Fruit fly (Drosophila melanogaster) whole organism, embryonic: ENCODE results near the gene RanGAP.

Experiments
- Ada2b ChIP-seq: fragments of 200-800 bp; sonication (Bioruptor generic); IDR thresholded peaks from 2 replicates; pipeline ENCODE4 v1.3.6; 2022; ENCODE audit warnings: missing biosample characterization, missing genetic modification characterization
- CG10209 ChIP-seq: fragments of 200-800 bp; sonication (Bioruptor generic); optimal IDR thresholded peaks from 3 replicates; lab custom pipeline; 2017; ENCODE audit warnings: missing biosample characterization, mild to moderate bottlenecking, missing genetic modification characterization, missing genetic modification reagents
- CG1233 ChIP-seq: fragments of 200-800 bp; sonication (Bioruptor generic); optimal IDR thresholded peaks from 4 replicates; lab custom pipeline; 2018; ENCODE audit warnings: missing biosample characterization, mild to moderate bottlenecking, missing genetic modification characterization
- CG13624 ChIP-seq: fragments of 200-800 bp; sonication (Bioruptor generic); optimal IDR thresholded peaks from 2 replicates; lab custom pipeline; 2016; ENCODE audit warnings: missing biosample characterization, missing genetic modification characterization
- CG14050 ChIP-seq: fragments of 200-800 bp; sonication (Bioruptor generic); IDR thresholded peaks from 3 replicates; pipeline ENCODE4 v1.3.6; 2022; ENCODE audit warnings: missing biosample characterization, missing genetic modification characterization
- CG15011 ChIP-seq: fragments of 200-800 bp; sonication (Bioruptor generic); optimal IDR thresholded peaks from 3 replicates; lab custom pipeline; 2018; ENCODE audit warnings: missing biosample characterization, mild to moderate bottlenecking, missing genetic modification characterization
- CG16863 ChIP-seq: fragments of 200-800 bp; sonication (Bioruptor generic); optimal IDR thresholded peaks from 3 replicates; lab custom pipeline; 2016; ENCODE audit warnings: missing biosample characterization, missing genetic modification characterization
- CG2120 ChIP-seq: fragments of 200-800 bp; sonication (Bioruptor generic); optimal IDR thresholded peaks from 3 replicates; lab custom pipeline; 2016; ENCODE audit warnings: missing biosample characterization, missing genetic modification characterization
- CG2712 ChIP-seq: fragments of 200-800 bp; optimal IDR thresholded peaks from 3 replicates; lab custom pipeline; 2019; ENCODE audit warnings: missing biosample characterization, mild to moderate bottlenecking, missing genetic modification characterization, moderate library complexity
- CG31365 ChIP-seq: fragments of 200-800 bp; sonication (Bioruptor generic); optimal IDR thresholded peaks from 2 replicates; lab custom pipeline; 2018; ENCODE audit warnings: missing biosample characterization, mild to moderate bottlenecking, missing genetic modification characterization
- CG5245 ChIP-seq: fragments of 200-800 bp; sonication (Bioruptor generic); optimal IDR thresholded peaks from 3 replicates; lab custom pipeline; 2016; ENCODE audit warnings: missing biosample characterization, missing genetic modification characterization
- CG5953 ChIP-seq: fragments of 200-800 bp; sonication (Bioruptor generic); IDR thresholded peaks from 2 replicates; pipeline ENCODE4 v1.3.6; 2022; ENCODE audit warnings: missing biosample characterization, missing genetic modification characterization
- CG7786 ChIP-seq: fragments of 200-800 bp; sonication (Bioruptor generic); optimal IDR thresholded peaks from 2 replicates; lab custom pipeline; 2016; ENCODE audit warnings: missing biosample characterization, missing genetic modification characterization
- CG8388 ChIP-seq: fragments of 200-800 bp; sonication (Bioruptor generic); optimal IDR thresholded peaks from 2 replicates; lab custom pipeline; 2019; ENCODE audit warnings: missing biosample characterization, mild to moderate bottlenecking, missing genetic modification characterization, moderate library complexity
- CG8924 ChIP-seq: fragments of 200-800 bp; optimal IDR thresholded peaks from 3 replicates; lab custom pipeline; 2019; ENCODE audit warnings: missing biosample characterization, mild to moderate bottlenecking, missing genetic modification characterization, moderate library complexity
- CG8944 ChIP-seq: fragments of 200-800 bp; sonication (Bioruptor generic); optimal IDR thresholded peaks from 3 replicates; lab custom pipeline; 2016; ENCODE audit warnings: missing biosample characterization, missing genetic modification characterization
- CG9215 ChIP-seq: fragments of 200-800 bp; sonication (Bioruptor generic); IDR thresholded peaks from 2 replicates; pipeline ENCODE4 v1.3.6; 2022; ENCODE audit warnings: missing biosample characterization, missing genetic modification characterization
- CG9727 ChIP-seq: fragments of 200-800 bp; sonication (Bioruptor generic); optimal IDR thresholded peaks from 3 replicates; lab custom pipeline; 2017; ENCODE audit warnings: missing biosample characterization, mild to moderate bottlenecking, missing genetic modification characterization
- Dad ChIP-seq: fragments of 200-800 bp; sonication (Bioruptor generic); optimal IDR thresholded peaks from 3 replicates; lab custom pipeline; 2016; ENCODE audit warnings: missing biosample characterization, missing genetic modification characterization
- Drgx ChIP-seq: fragments of 200-800 bp; sonication (Bioruptor generic); IDR thresholded peaks from 2 replicates; pipeline ENCODE4 v1.3.6; 2022; ENCODE audit warnings: missing biosample characterization, missing genetic modification characterization
- E2f1 ChIP-seq: fragments of 200-800 bp; sonication (Bioruptor generic); IDR thresholded peaks from 2 replicates; pipeline ENCODE4 v1.3.6; 2022; ENCODE audit warnings: missing biosample characterization, missing genetic modification characterization
- Ets97D ChIP-seq: fragments of 200-800 bp; sonication (Bioruptor generic); optimal IDR thresholded peaks from 3 replicates; lab custom pipeline; 2016; ENCODE audit warnings: missing biosample characterization, missing genetic modification characterization
- Hr3 ChIP-seq: fragments of 200-800 bp; sonication (Bioruptor generic); optimal IDR thresholded peaks from 3 replicates; lab custom pipeline; 2016; ENCODE audit warnings: missing biosample characterization, missing genetic modification characterization
- Nf-YC ChIP-seq: fragments of 200-800 bp; optimal IDR thresholded peaks from 3 replicates; lab custom pipeline; 2019; ENCODE audit warnings: missing biosample characterization, mild to moderate bottlenecking, missing genetic modification characterization, moderate library complexity
- Oli ChIP-seq: fragments of 200-800 bp; sonication (Bioruptor generic); optimal IDR thresholded peaks from 2 replicates; lab custom pipeline; 2018; ENCODE audit warnings: missing biosample characterization, mild to moderate bottlenecking, missing genetic modification characterization, moderate library complexity
- PHDP ChIP-seq: fragments of 200-800 bp; sonication (Bioruptor generic); optimal IDR thresholded peaks from 3 replicates; lab custom pipeline; 2018; ENCODE audit warnings: missing biosample characterization, mild to moderate bottlenecking, missing genetic modification characterization, moderate library complexity
- Sry-β ChIP-seq: fragments of 200-800 bp; sonication (Bioruptor generic); optimal IDR thresholded peaks from 2 replicates; lab custom pipeline; 2018; ENCODE audit warnings: missing biosample characterization, mild to moderate bottlenecking, missing genetic modification characterization, moderate library complexity
- ara ChIP-seq: fragments of 200-800 bp; sonication (Bioruptor generic); IDR thresholded peaks from 2 replicates; pipeline ENCODE4 v1.3.6; 2022; ENCODE audit warnings: missing biosample characterization, missing genetic modification characterization
- ase ChIP-seq: fragments of 200-800 bp; sonication (Bioruptor generic); IDR thresholded peaks from 3 replicates; pipeline ENCODE4 v1.3.6; 2022; ENCODE audit warnings: missing biosample characterization, missing genetic modification characterization
- ato ChIP-seq: fragments of 200-800 bp; sonication (Bioruptor generic); IDR thresholded peaks from 2 replicates; pipeline ENCODE4 v1.3.6; 2022; ENCODE audit warnings: missing biosample characterization, missing genetic modification characterization; ENCODE audit not compliant: partially characterized antibody
- br ChIP-seq: fragments of >200 bp; optimal IDR thresholded peaks from 2 replicates; lab custom pipeline; 2017
- crc ChIP-seq: fragments of 200-800 bp; sonication (Bioruptor generic); optimal IDR thresholded peaks from 2 replicates; lab custom pipeline; 2016; ENCODE audit warnings: missing biosample characterization, missing genetic modification characterization
- en ChIP-seq: fragments of 200-800 bp; sonication (Bioruptor generic); optimal IDR thresholded peaks from 2 replicates; lab custom pipeline; 2016; ENCODE audit warnings: missing biosample characterization, missing genetic modification characterization
- esg ChIP-seq: fragments of 200-800 bp; sonication (Bioruptor generic); conservative IDR thresholded peaks from 2 replicates; pipeline ENCODE4 v1.3.6; 2022; ENCODE audit warnings: missing biosample characterization, missing genetic modification characterization
- gfzf ChIP-seq: fragments of 200-800 bp; sonication (Bioruptor generic); optimal IDR thresholded peaks from 2 replicates; lab custom pipeline; 2016; ENCODE audit warnings: missing biosample characterization, mild to moderate bottlenecking, missing genetic modification characterization, moderate library complexity
- grau ChIP-seq: fragments of 200-800 bp; optimal IDR thresholded peaks from 3 replicates; lab custom pipeline; 2019; ENCODE audit warnings: missing biosample characterization, mild to moderate bottlenecking, missing genetic modification characterization, moderate library complexity
- grn ChIP-seq: fragments of 200-800 bp; sonication (Bioruptor generic); optimal IDR thresholded peaks from 3 replicates; lab custom pipeline; 2017; ENCODE audit warnings: missing biosample characterization, missing genetic modification characterization
- nerfin-1 ChIP-seq: fragments of 200-800 bp; sonication (Bioruptor generic); optimal IDR thresholded peaks from 3 replicates; lab custom pipeline; 2019; ENCODE audit warnings: missing biosample characterization, mild to moderate bottlenecking, missing genetic modification characterization, moderate library complexity
- otp ChIP-seq: fragments of 200-800 bp; sonication (Bioruptor generic); IDR thresholded peaks from 3 replicates; pipeline ENCODE4, ENCODE4 v1.3.6; 2022; ENCODE audit warnings: missing biosample characterization, missing genetic modification characterization
- pho ChIP-seq: fragments of 200-800 bp; sonication (Bioruptor generic); optimal IDR thresholded peaks from 2 replicates; lab custom pipeline; 2016; ENCODE audit warnings: missing biosample characterization, missing genetic modification characterization
- rib ChIP-seq: fragments of 200-800 bp; sonication (Bioruptor generic); IDR thresholded peaks from 2 replicates; pipeline ENCODE4 v1.3.6; 2022; ENCODE audit warnings: missing biosample characterization, missing genetic modification characterization
- scrt ChIP-seq: fragments of 200-800 bp; sonication (Bioruptor generic); optimal IDR thresholded peaks from 2 replicates; lab custom pipeline; 2018; ENCODE audit warnings: missing biosample characterization, mild to moderate bottlenecking, missing genetic modification characterization, moderate library complexity
- sima ChIP-seq: fragments of 200-800 bp; sonication (Bioruptor generic); optimal IDR thresholded peaks from 2 replicates; lab custom pipeline; 2016; ENCODE audit warnings: missing biosample characterization, missing genetic modification characterization
- slbo ChIP-seq: fragments of 200-800 bp; sonication (Bioruptor generic); IDR thresholded peaks from 2 replicates; pipeline ENCODE4 v1.3.6; 2022; ENCODE audit warnings: missing biosample characterization, missing genetic modification characterization
- so ChIP-seq: fragments of 200-800 bp; sonication (Bioruptor generic); IDR thresholded peaks from 3 replicates; pipeline ENCODE4 v1.3.6; 2022; ENCODE audit warnings: missing biosample characterization, missing genetic modification characterization
- sr ChIP-seq: fragments of 200-800 bp; sonication (Bioruptor generic); IDR thresholded peaks from 3 replicates; pipeline ENCODE4 v1.3.6; 2022; ENCODE audit warnings: missing biosample characterization, missing genetic modification characterization
- wek ChIP-seq: fragments of 200-800 bp; sonication (Bioruptor generic); optimal IDR thresholded peaks from 3 replicates; lab custom pipeline; 2018; ENCODE audit warnings: missing biosample characterization, mild to moderate bottlenecking, missing genetic modification characterization, moderate library complexity
- zf30C ChIP-seq: fragments of 200-800 bp; sonication (Bioruptor generic); optimal IDR thresholded peaks from 3 replicates; lab custom pipeline; 2018; ENCODE audit warnings: missing biosample characterization, mild to moderate bottlenecking, missing genetic modification characterization
- zfh1 ChIP-seq: fragments of 200-800 bp; sonication (Bioruptor generic); IDR thresholded peaks from 3 replicates; pipeline ENCODE4 v1.3.6; 2022; ENCODE audit warnings: missing biosample characterization, missing genetic modification characterization

RanGAP gene

DNA sequence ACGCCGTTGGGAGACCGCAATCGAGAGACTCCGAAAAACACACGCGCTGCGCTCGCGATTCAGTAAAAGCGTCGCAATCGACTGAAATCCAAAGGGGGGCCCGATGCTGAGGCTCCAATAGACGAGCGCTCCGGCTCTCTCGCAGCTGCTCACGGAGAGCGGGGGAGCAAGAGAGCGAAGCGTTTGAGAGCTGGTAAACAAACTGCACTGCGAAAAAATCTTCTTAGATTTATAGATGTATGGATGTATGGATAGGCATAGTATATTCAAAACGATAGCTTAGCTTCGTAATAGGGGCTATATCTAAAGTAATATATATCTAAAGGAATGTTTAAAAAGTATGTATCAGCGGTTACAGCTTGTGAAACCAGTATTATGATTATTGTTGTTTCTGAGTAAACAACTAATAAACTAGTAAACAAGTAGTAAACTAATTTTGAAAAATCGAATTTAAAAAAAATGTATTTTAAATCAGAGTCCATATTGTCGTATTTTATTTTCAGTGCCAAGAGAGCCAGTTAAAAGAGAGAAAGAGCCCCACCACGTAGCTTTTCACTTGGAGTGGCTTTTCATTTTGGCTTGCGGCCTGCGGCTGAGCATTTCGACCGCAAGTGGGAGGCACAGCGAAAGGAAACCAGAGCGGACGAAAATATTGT is 18.2 kb upstream of the RanGAP start, which contains the start of the genes Alp12 and CG13085 (continued):
- TF ChIP-seq gfzf (GFP tag; lab: Kevin White, UChicago): peak; percentile 0
- TF ChIP-seq CG9215 (GFP tag; lab: Robert Waterston, UW): peak; percentile 95
- TF ChIP-seq CG16863 (GFP tag; lab: Kevin White, UChicago): peak; percentile 95
- peak; percentile 98 for TF ChIP-seq CG1233
- TF ChIP-seq rib: peak; percentile 94
- TF ChIP-seq br (lab: Kevin White, UChicago): no peak
- TF ChIP-seq zfh1 (GFP tag; lab: Robert Waterston, UW): peak; percentile 91
- TF ChIP-seq CG10209 (GFP tag; lab: Kevin White, UChicago): peak; percentile 99
- peak; percentile 98 for TF ChIP-seq Hr3
- peak; percentile 98 for TF ChIP-seq so (GFP tag; lab: Robert Waterston, UW)
- peak; percentile 99 for TF ChIP-seq CG15011

DNA sequence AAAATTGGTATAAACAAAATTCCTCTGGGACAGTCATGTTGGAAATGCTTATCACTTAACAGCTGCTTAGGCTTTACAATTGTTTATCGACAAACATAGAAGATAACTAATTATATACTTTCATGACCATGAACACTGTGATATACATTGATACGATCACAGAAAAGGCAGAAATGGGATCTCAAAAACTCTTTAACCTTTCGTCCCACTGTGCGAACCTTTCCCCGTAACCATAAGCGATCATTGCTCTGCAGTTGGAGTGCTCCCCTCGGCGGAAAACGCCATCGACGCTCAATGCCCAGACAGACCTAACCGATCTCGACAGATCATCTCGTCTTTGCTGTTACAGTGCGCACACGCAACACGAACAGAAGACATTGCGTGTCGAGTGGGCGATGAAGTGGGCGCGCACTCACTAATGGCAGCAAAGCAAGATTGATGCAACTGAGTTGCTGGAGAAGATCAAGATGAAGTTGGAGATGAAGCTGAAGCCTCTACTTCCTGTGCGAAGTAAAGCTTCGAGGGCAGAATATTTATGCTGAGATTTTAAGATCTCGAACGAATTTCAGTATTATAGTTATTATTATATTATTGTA is 17.4 kb upstream of the RanGAP start:
- no peak for TF ChIP-seq CG2120 (GFP tag; lab: Kevin White, UChicago)
- no peak for TF ChIP-seq nerfin-1 (tag; lab: Kevin White, UChicago)
- TF ChIP-seq CG31365 (tag; lab: Kevin White, UChicago): no peak
- no peak for TF ChIP-seq Nf-YC
- TF ChIP-seq grau (tag; lab: Kevin White, UChicago): peak; percentile 74
- no peak for TF ChIP-seq CG8944 (GFP tag; lab: Kevin White, UChicago)
- no peak for TF ChIP-seq CG7786 (GFP tag; lab: Kevin White, UChicago)
- TF ChIP-seq CG9727 (GFP tag; lab: Kevin White, UChicago): no peak
- TF ChIP-seq scrt (GFP tag; lab: Kevin White, UChicago): no peak
- TF ChIP-seq otp: no peak
- no peak for TF ChIP-seq CG13624 (GFP tag; lab: Kevin White, UChicago)
- TF ChIP-seq CG5245 (GFP tag; lab: Kevin White, UChicago): no peak
- TF ChIP-seq Sry-β (GFP tag; lab: Kevin White, UChicago): no peak
- TF ChIP-seq zf30C (GFP tag; lab: Kevin White, UChicago): no peak
- TF ChIP-seq Drgx (GFP tag; lab: Robert Waterston, UW): peak; percentile 8; the same call in 1 of the 2 replicates
- TF ChIP-seq grn (GFP tag; lab: Kevin White, UChicago): no peak
- TF ChIP-seq slbo (GFP tag; lab: Robert Waterston, UW): peak; percentile 25; the same call in 1 of the 2 replicates
- TF ChIP-seq CG14050 (GFP tag; lab: Robert Waterston, UW): no peak
- TF ChIP-seq CG8924 (tag; lab: Kevin White, UChicago): no peak
- no peak for TF ChIP-seq CG5953
- 0 out of 2 replicates have a peak, but pooled peaks have one; percentile 18 for TF ChIP-seq ara (GFP tag; lab: Robert Waterston, UW)
- no peak for TF ChIP-seq CG8388
- TF ChIP-seq ato (GFP tag; lab: Robert Waterston, UW): no peak
- no peak for TF ChIP-seq sima (GFP tag; lab: Kevin White, UChicago)
- no peak for TF ChIP-seq Dad
- TF ChIP-seq esg (GFP tag; lab: Robert Waterston, UW): no peak
- TF ChIP-seq br (lab: Kevin White, UChicago): no peak
- no peak for TF ChIP-seq Oli
- TF ChIP-seq en (GFP tag; lab: Kevin White, UChicago): no peak
- TF ChIP-seq Ada2b (GFP tag; lab: Robert Waterston, UW): no peak
- TF ChIP-seq E2f1 (GFP tag; lab: Robert Waterston, UW): 0 out of 2 replicates have a peak, but pooled peaks have one; percentile 20
- TF ChIP-seq pho (GFP tag; lab: Kevin White, UChicago): peak; percentile 3
- TF ChIP-seq PHDP: no peak
- no peak for TF ChIP-seq wek (GFP tag; lab: Kevin White, UChicago)
- TF ChIP-seq ase (GFP tag; lab: Robert Waterston, UW): 0 out of 3 replicates have a peak, but pooled peaks have one; percentile 20
- no peak for TF ChIP-seq CG2712 (tag; lab: Kevin White, UChicago)
- TF ChIP-seq sr (GFP tag; lab: Robert Waterston, UW): peak; percentile 72; the same call in 2 of the 3 replicates
- no peak for TF ChIP-seq crc (GFP tag; lab: Kevin White, UChicago)
- no peak for TF ChIP-seq Ets97D (GFP tag; lab: Kevin White, UChicago)
